Worm (Caenorhabditis elegans) whole organism, young adult: ENCODE data around the gene igcm-1.

Experiments
- B0019.2 ChIP-seq: fragments of 200-800 bp; sonication (Bioruptor generic); conservative IDR thresholded peaks from 2 replicates; pipeline ENCODE4 v1.3.6; 2022; ENCODE audit warnings: missing genetic modification reagents, missing genetic modification characterization, missing compliant biosample characterization
- F22D6.2 ChIP-seq: sonication (generic microtip); optimal IDR thresholded peaks from 2 replicates; lab custom pipeline; 2016; ENCODE audit warnings: mild to moderate bottlenecking, missing genetic modification characterization, missing compliant biosample characterization
- F23B12.7 ChIP-seq: sonication (generic microtip); optimal IDR thresholded peaks from 2 replicates; lab custom pipeline; 2017; ENCODE audit warnings: missing genetic modification characterization, mild to moderate bottlenecking, missing compliant biosample characterization, antibody characterized with exemption, moderate library complexity; ENCODE audit not compliant: insufficient read depth
- F39B2.1 ChIP-seq: fragments of 200-800 bp; sonication (Bioruptor generic); IDR thresholded peaks from 2 replicates; pipeline ENCODE4 v1.3.6; 2022; ENCODE audit warnings: missing genetic modification reagents, missing genetic modification characterization, missing compliant biosample characterization
- F57A8.1 ChIP-seq: fragments of 200-800 bp; sonication (Bioruptor generic); optimal IDR thresholded peaks from 2 replicates; lab custom pipeline; 2018; ENCODE audit warnings: mild to moderate bottlenecking, missing genetic modification characterization, moderate library complexity, missing compliant biosample characterization
- F57C9.4 ChIP-seq: sonication (generic microtip); optimal IDR thresholded peaks from 2 replicates; lab custom pipeline; 2017; ENCODE audit warnings: mild to moderate bottlenecking, missing genetic modification characterization, missing compliant biosample characterization
- K11D2.4 ChIP-seq: fragments of 200-800 bp; sonication (Bioruptor generic); IDR thresholded peaks from 2 replicates; pipeline ENCODE4 v1.3.6; 2022; ENCODE audit warnings: missing genetic modification reagents, missing genetic modification characterization, missing compliant biosample characterization
- K12H6.12 ChIP-seq: fragments of 200-800 bp; sonication (Bioruptor generic); optimal IDR thresholded peaks from 2 replicates; lab custom pipeline; 2018; ENCODE audit warnings: mild to moderate bottlenecking, missing genetic modification characterization, missing compliant biosample characterization
- Y56A3A.18 ChIP-seq: fragments of 200-800 bp; sonication (Bioruptor generic); IDR thresholded peaks from 2 replicates; pipeline ENCODE4 v1.3.6; 2022; ENCODE audit warnings: missing genetic modification reagents, missing genetic modification characterization, missing compliant biosample characterization
- ZK185.1 ChIP-seq: sonication (generic microtip); optimal IDR thresholded peaks from 2 replicates; lab custom pipeline; 2016; ENCODE audit warnings: mild to moderate bottlenecking, missing genetic modification characterization, missing compliant biosample characterization; ENCODE audit not compliant: poor library complexity, severe bottlenecking
- aptf-2 ChIP-seq: fragments of 200-800 bp; sonication (Bioruptor generic); conservative IDR thresholded peaks from 2 replicates; pipeline ENCODE4 v1.3.6; 2022; ENCODE audit warnings: missing genetic modification reagents, missing genetic modification characterization, missing compliant biosample characterization
- aptf-3 ChIP-seq: fragments of 200-800 bp; sonication (Bioruptor generic); IDR thresholded peaks from 2 replicates; pipeline ENCODE4 v1.3.6; 2022; ENCODE audit warnings: missing genetic modification characterization, missing compliant biosample characterization
- attf-3 ChIP-seq: fragments of 200-800 bp; sonication (Bioruptor generic); conservative IDR thresholded peaks from 2 replicates; pipeline ENCODE4 v1.3.6; 2022; ENCODE audit warnings: missing genetic modification reagents, missing genetic modification characterization, missing compliant biosample characterization
- attf-5 ChIP-seq: fragments of 200-800 bp; sonication (Bioruptor generic); optimal IDR thresholded peaks from 2 replicates; lab custom pipeline; 2018; ENCODE audit warnings: mild to moderate bottlenecking, missing genetic modification characterization, missing compliant biosample characterization
- bed-2 ChIP-seq: fragments of 200-800 bp; sonication (Bioruptor generic); IDR thresholded peaks from 2 replicates; pipeline ENCODE4 v1.3.6; 2022; ENCODE audit warnings: missing genetic modification reagents, missing genetic modification characterization, missing compliant biosample characterization
- cebp-1 ChIP-seq, 2 experiments: fragments of 200-800 bp in 1 of 2; sonication (Bioruptor generic) in 1 of 2; sonication (generic microtip) in 1 of 2; IDR thresholded peaks in 1 of 2; optimal IDR thresholded peaks in 1 of 2; 2 replicates each; pipeline versions ENCODE4 v1.3.6 to Lab custom; 2017 to 2022; ENCODE audit warnings: missing compliant biosample characterization in 2 of 2, missing genetic modification characterization in 2 of 2, mild to moderate bottlenecking in 1 of 2, missing genetic modification reagents in 1 of 2, moderate library complexity in 1 of 2
- ceh-27 ChIP-seq: fragments of 200-800 bp; sonication (Bioruptor generic); optimal IDR thresholded peaks from 2 replicates; lab custom pipeline; 2018; ENCODE audit warnings: mild to moderate bottlenecking, missing genetic modification characterization, moderate library complexity, missing compliant biosample characterization
- chd-7 ChIP-seq: sonication (generic microtip); optimal IDR thresholded peaks from 2 replicates; lab custom pipeline; 2016; ENCODE audit warnings: mild to moderate bottlenecking, missing genetic modification characterization, moderate library complexity, missing compliant biosample characterization
- dox-1 ChIP-seq: fragments of 200-800 bp; sonication (Bioruptor generic); IDR thresholded peaks from 2 replicates; pipeline ENCODE4 v1.3.6; 2022; ENCODE audit warnings: missing genetic modification reagents, missing genetic modification characterization, missing compliant biosample characterization
- dpff-1 ChIP-seq: sonication (generic microtip); optimal IDR thresholded peaks from 2 replicates; lab custom pipeline; 2017; ENCODE audit warnings: mild to moderate bottlenecking, missing genetic modification characterization, missing compliant biosample characterization
- dpl-1 ChIP-seq: fragments of 150-350 bp; optimal IDR thresholded peaks from 2 replicates; lab custom pipeline; 2014; ENCODE audit warnings: missing biosample characterization, missing genetic modification reagents, missing genetic modification characterization
- ekl-4 ChIP-seq: fragments of 200-800 bp; sonication (Bioruptor generic); IDR thresholded peaks from 2 replicates; pipeline ENCODE4 v1.3.6; 2022; ENCODE audit warnings: missing genetic modification reagents, missing genetic modification characterization, missing compliant biosample characterization
- gei-17 ChIP-seq: fragments of 200-800 bp; sonication (Bioruptor generic); optimal IDR thresholded peaks from 2 replicates; lab custom pipeline; 2018; ENCODE audit warnings: mild to moderate bottlenecking, missing genetic modification characterization, missing compliant biosample characterization
- hlh-12 ChIP-seq: sonication (generic microtip); optimal IDR thresholded peaks from 2 replicates; lab custom pipeline; 2016; ENCODE audit warnings: missing genetic modification characterization, missing compliant biosample characterization
- hmg-1.2 ChIP-seq: fragments of 200-800 bp; sonication (Bioruptor generic); IDR thresholded peaks from 2 replicates; pipeline ENCODE4 v1.3.6; 2022; ENCODE audit warnings: missing genetic modification reagents, missing genetic modification characterization, missing compliant biosample characterization
- lag-1 ChIP-seq: fragments of 200-800 bp; sonication (Bioruptor generic); IDR thresholded peaks from 2 replicates; pipeline ENCODE4 v1.3.6; 2022; ENCODE audit warnings: missing genetic modification reagents, missing genetic modification characterization, missing compliant biosample characterization
- lin-26 ChIP-seq: fragments of 200-800 bp; sonication (Bioruptor generic); IDR thresholded peaks from 2 replicates; pipeline ENCODE4 v1.3.6; 2022; ENCODE audit warnings: missing genetic modification reagents, missing genetic modification characterization, missing compliant biosample characterization
- lsl-1 ChIP-seq: fragments of 200-800 bp; sonication (Bioruptor generic); optimal IDR thresholded peaks from 2 replicates; lab custom pipeline; 2018; ENCODE audit warnings: mild to moderate bottlenecking, missing genetic modification characterization, moderate library complexity, missing compliant biosample characterization
- madf-10 ChIP-seq: sonication (generic microtip); optimal IDR thresholded peaks from 2 replicates; lab custom pipeline; 2016; ENCODE audit warnings: mild to moderate bottlenecking, missing genetic modification characterization, missing compliant biosample characterization
- madf-3 ChIP-seq: fragments of 200-800 bp; sonication (Bioruptor generic); IDR thresholded peaks from 2 replicates; pipeline ENCODE4 v1.3.6; 2022; ENCODE audit warnings: missing genetic modification reagents, missing genetic modification characterization, missing compliant biosample characterization
- mcd-1 ChIP-seq: fragments of 200-800 bp; sonication (Bioruptor generic); IDR thresholded peaks from 2 replicates; pipeline ENCODE4 v1.3.6; 2022; ENCODE audit warnings: missing genetic modification reagents, missing genetic modification characterization, missing compliant biosample characterization
- nhr-80 ChIP-seq: sonication (generic microtip); optimal IDR thresholded peaks from 2 replicates; lab custom pipeline; 2016; ENCODE audit warnings: missing genetic modification characterization, missing compliant biosample characterization
- pbrm-1 ChIP-seq: fragments of 200-800 bp; sonication (Bioruptor generic); IDR thresholded peaks from 2 replicates; pipeline ENCODE4 v1.3.6; 2022; ENCODE audit warnings: missing genetic modification reagents, missing genetic modification characterization, missing compliant biosample characterization
- repo-1 ChIP-seq: sonication (generic microtip); optimal IDR thresholded peaks from 2 replicates; lab custom pipeline; 2017; ENCODE audit warnings: mild to moderate bottlenecking, missing genetic modification characterization, missing compliant biosample characterization
- sea-2 ChIP-seq: fragments of 200-800 bp; sonication (Bioruptor generic); IDR thresholded peaks from 2 replicates; pipeline ENCODE4 v1.3.6; 2022; ENCODE audit warnings: missing genetic modification characterization, missing compliant biosample characterization
- snpc-1.3 ChIP-seq: sonication (generic microtip); optimal IDR thresholded peaks from 2 replicates; lab custom pipeline; 2017; ENCODE audit warnings: missing genetic modification characterization, mild to moderate bottlenecking, missing compliant biosample characterization, antibody characterized with exemption, moderate library complexity, missing genotype, missing genetic modification reagents; ENCODE audit not compliant: insufficient read depth
- snpc-4 ChIP-seq, 5 experiments: fragments of 150-350 bp in 1 of 5; sonication (generic microtip) in 4 of 5; optimal IDR thresholded peaks; 2 replicates each; lab custom pipeline; 2014 to 2018; ENCODE audit warnings: missing genetic modification characterization in 5 of 5, missing biosample characterization in 3 of 5, antibody characterized with exemption in 2 of 5, mild to moderate bottlenecking in 2 of 5, missing compliant biosample characterization in 2 of 5, missing genotype in 2 of 5, moderate library complexity in 2 of 5, missing genetic modification reagents in 1 of 5
- tlf-1 ChIP-seq: fragments of 200-800 bp; sonication (Bioruptor generic); optimal IDR thresholded peaks from 2 replicates; lab custom pipeline; 2018; ENCODE audit warnings: mild to moderate bottlenecking, missing genetic modification characterization, missing compliant biosample characterization
- zfh-2 ChIP-seq: fragments of 200-800 bp; sonication (Bioruptor generic); conservative IDR thresholded peaks from 2 replicates; pipeline ENCODE4 v1.3.6; 2022; ENCODE audit warnings: missing genetic modification reagents, missing genetic modification characterization, missing compliant biosample characterization

igcm-1 gene

ce11 chrX:876935-877334 is 25.6 kb upstream of the igcm-1 start, which contains the start of gene ZC13.1:
TSS of gene ZC13.1 (plus strand) at chrX:877239.
- TF ChIP-seq chd-7 (tag; lab: Kevin White, UChicago) (no peak), pbrm-1 (GFP tag; lab: Robert Waterston, UW) (0 out of 2 replicates have a peak, but pooled peaks have one; percentile 11), aptf-2 (GFP tag; lab: Robert Waterston, UW) (no peak), gei-17 (GFP tag; lab: Kevin White, UChicago) (no peak), nhr-80 (tag; lab: Kevin White, UChicago) (peak; percentile 66), dpl-1 (GFP tag; lab: Kevin White, UChicago) (no peak), cebp-1 (GFP tag; IDR thresholded peaks at IDR 0.05; lab: Robert Waterston, UW) (peak; percentile 38; the same call in 1 of the 2 replicates), cebp-1 (tag; optimal IDR thresholded peaks at IDR 0.05; lab: Kevin White, UChicago) (no peak), hlh-12 (no peak), mcd-1 (GFP tag; lab: Robert Waterston, UW) (peak; percentile 84), hmg-1.2 (GFP tag; lab: Robert Waterston, UW) (peak; percentile 50; the same call in 1 of the 2 replicates), aptf-3 (GFP tag; lab: Robert Waterston, UW) (no peak), attf-5 (GFP tag; lab: Kevin White, UChicago) (peak; percentile 51), ekl-4 (GFP tag; lab: Robert Waterston, UW) (0 out of 2 replicates have a peak, but pooled peaks have one; percentile 8), lag-1 (no peak), F22D6.2 (tag; lab: Kevin White, UChicago) (no peak), Y56A3A.18 (no peak), snpc-1.3 (tag; lab: Kevin White, UChicago) (no peak), ZK185.1 (tag; lab: Kevin White, UChicago) (peak; percentile 12), K11D2.4 (GFP tag; lab: Robert Waterston, UW) (no peak), F57C9.4 (tag; lab: Kevin White, UChicago) (no peak), K12H6.12 (peak; percentile 0), ceh-27 (GFP tag; lab: Kevin White, UChicago) (peak; percentile 46), F57A8.1 (no peak), dox-1 (GFP tag; lab: Robert Waterston, UW) (peak; percentile 74), repo-1 (tag; lab: Kevin White, UChicago) (no peak), sea-2 (GFP tag; lab: Robert Waterston, UW) (no peak), madf-3 (GFP tag; lab: Robert Waterston, UW) (no peak), F23B12.7 (tag; lab: Kevin White, UChicago) (peak; percentile 65)
- TF ChIP-seq, all 124 proteins: peak for 12

ce11 chrX:873634-874033 is 22.3 kb upstream of the igcm-1 start:
- TF ChIP-seq lsl-1 (no peak), cebp-1 (GFP tag; IDR thresholded peaks at IDR 0.05; lab: Robert Waterston, UW) (no peak), cebp-1 (tag; optimal IDR thresholded peaks at IDR 0.05; lab: Kevin White, UChicago) (no peak), dpff-1 (tag; lab: Kevin White, UChicago) (no peak), madf-10 (no peak), attf-3 (GFP tag; lab: Robert Waterston, UW) (no peak), tlf-1 (no peak)
- TF ChIP-seq, all 124 proteins: peak for 0

ce11 chrX:871957-872715 is 20.8 kb upstream of the igcm-1 start, which contains the start of gene F56F10.1:
TSS of gene F56F10.1 (plus strand) at chrX:872603.
- TF ChIP-seq hmg-1.2 (GFP tag; lab: Robert Waterston, UW) (peak; percentile 43), lin-26 (GFP tag; lab: Robert Waterston, UW) (0 out of 2 replicates have a peak, but pooled peaks have one; percentile 27), snpc-4 (GFP tag; optimal IDR thresholded peaks at IDR 0.05; lab: Kevin White, UChicago) (peak; percentile 35), snpc-4 (tag; optimal IDR thresholded peaks at IDR 0.05; lab: Kevin White, UChicago) (peak; percentile 20 to 93 (median 72)), bed-2 (GFP tag; lab: Robert Waterston, UW) (no peak), nhr-80 (tag; lab: Kevin White, UChicago) (peak; percentile 32), B0019.2 (GFP tag; lab: Robert Waterston, UW) (no peak), zfh-2 (GFP tag; lab: Robert Waterston, UW) (peak; percentile 87), F39B2.1 (GFP tag; lab: Robert Waterston, UW) (0 out of 2 replicates have a peak, but pooled peaks have one; percentile 39)
